Fruit fly (Drosophila melanogaster) whole organism, embryonic: ENCODE measurements around the gene CG31287.

Experiments used
- ATbp ChIP-seq: fragments of 200-800 bp; sonication (Bioruptor generic); optimal IDR thresholded peaks from 2 replicates; lab custom pipeline; 2017; ENCODE audit warnings: missing biosample characterization, mild to moderate bottlenecking, missing genetic modification characterization, missing genetic modification reagents
- CG11093 ChIP-seq: fragments of 200-800 bp; sonication (Bioruptor generic); IDR thresholded peaks from 3 replicates; pipeline ENCODE4 v1.3.6; 2022; ENCODE audit warnings: missing biosample characterization, missing genetic modification characterization
- CG12104 ChIP-seq: fragments of 200-800 bp; sonication (Bioruptor generic); optimal IDR thresholded peaks from 3 replicates; lab custom pipeline; 2016; ENCODE audit warnings: missing biosample characterization, missing genetic modification characterization
- CG14965 ChIP-seq: fragments of 200-800 bp; sonication (Bioruptor generic); optimal IDR thresholded peaks from 2 replicates; lab custom pipeline; 2016; ENCODE audit warnings: missing biosample characterization, missing genetic modification characterization, borderline replicate concordance
- CG17361 ChIP-seq: fragments of 200-800 bp; sonication (Bioruptor generic); IDR thresholded peaks from 3 replicates; pipeline ENCODE4 v1.3.6; 2022; ENCODE audit warnings: missing biosample characterization, missing genetic modification characterization
- CG17568 ChIP-seq: fragments of 200-800 bp; sonication (Bioruptor generic); optimal IDR thresholded peaks from 2 replicates; lab custom pipeline; 2018; ENCODE audit warnings: missing biosample characterization, mild to moderate bottlenecking, missing genetic modification characterization, moderate library complexity
- CG17612 ChIP-seq: fragments of 200-800 bp; sonication (Bioruptor generic); IDR thresholded peaks from 2 replicates; pipeline ENCODE4 v1.3.6; 2022; ENCODE audit warnings: missing biosample characterization, missing genetic modification characterization
- CG1792 ChIP-seq: fragments of 200-800 bp; sonication (Bioruptor generic); optimal IDR thresholded peaks from 2 replicates; lab custom pipeline; 2016; ENCODE audit warnings: missing biosample characterization, missing genetic modification characterization
- CG2129 ChIP-seq: fragments of 200-800 bp; sonication (Bioruptor generic); IDR thresholded peaks from 2 replicates; pipeline ENCODE4 v1.3.6; 2022; ENCODE audit warnings: missing biosample characterization, missing genetic modification characterization; ENCODE audit not compliant: partially characterized antibody
- CG2202 ChIP-seq: fragments of 200-800 bp; sonication (Bioruptor generic); optimal IDR thresholded peaks from 2 replicates; lab custom pipeline; 2018; ENCODE audit warnings: missing biosample characterization, mild to moderate bottlenecking, missing genetic modification characterization
- CG3995 ChIP-seq: fragments of 200-800 bp; sonication (Bioruptor generic); optimal IDR thresholded peaks from 3 replicates; lab custom pipeline; 2016; ENCODE audit warnings: missing biosample characterization, missing genetic modification characterization
- CG4360 ChIP-seq: fragments of 200-800 bp; sonication (Bioruptor generic); IDR thresholded peaks from 2 replicates; pipeline ENCODE4 v1.3.6; 2022; ENCODE audit warnings: missing biosample characterization, missing genetic modification characterization
- CG4617 ChIP-seq: fragments of 200-800 bp; sonication (Bioruptor generic); optimal IDR thresholded peaks from 3 replicates; lab custom pipeline; 2016; ENCODE audit warnings: missing biosample characterization, missing genetic modification characterization, borderline replicate concordance
- CG4854 ChIP-seq: fragments of 200-800 bp; sonication (Bioruptor generic); optimal IDR thresholded peaks from 2 replicates; lab custom pipeline; 2016; ENCODE audit warnings: missing biosample characterization, missing genetic modification characterization, inconsistent platforms
- CG6813 ChIP-seq: fragments of 200-800 bp; sonication (Bioruptor generic); optimal IDR thresholded peaks from 2 replicates; lab custom pipeline; 2017; ENCODE audit warnings: missing biosample characterization, missing genetic modification characterization, mild to moderate bottlenecking, moderate library complexity, missing genetic modification reagents
- CG8290 ChIP-seq, 3 experiments: fragments of 200-800 bp; sonication (Bioruptor generic); optimal IDR thresholded peaks; 2 replicates each; lab custom pipeline; 2016 to 2019; ENCODE audit warnings: missing biosample characterization in 3 of 3, missing genetic modification characterization in 3 of 3, mild to moderate bottlenecking in 2 of 3, moderate library complexity in 1 of 3
- CG9609 ChIP-seq: fragments of 200-800 bp; sonication (Bioruptor generic); optimal IDR thresholded peaks from 3 replicates; lab custom pipeline; 2016; ENCODE audit warnings: missing biosample characterization, missing genetic modification characterization
- CG9876 ChIP-seq: fragments of 200-800 bp; sonication (Bioruptor generic); optimal IDR thresholded peaks from 2 replicates; lab custom pipeline; 2016; ENCODE audit warnings: missing biosample characterization, missing genetic modification characterization
- Dad ChIP-seq: fragments of 200-800 bp; sonication (Bioruptor generic); optimal IDR thresholded peaks from 3 replicates; lab custom pipeline; 2016; ENCODE audit warnings: missing biosample characterization, missing genetic modification characterization
- Dip3 ChIP-seq: fragments of 200-800 bp; sonication (Bioruptor generic); optimal IDR thresholded peaks from 3 replicates; lab custom pipeline; 2016; ENCODE audit warnings: missing biosample characterization, missing genetic modification characterization
- Doc2 ChIP-seq: fragments of 200-800 bp; sonication (Bioruptor generic); IDR thresholded peaks from 2 replicates; pipeline ENCODE4 v1.3.6; 2022; ENCODE audit warnings: missing biosample characterization, missing genetic modification characterization
- Fer2 ChIP-seq: fragments of 200-800 bp; sonication (Bioruptor generic); optimal IDR thresholded peaks from 2 replicates; lab custom pipeline; 2018; ENCODE audit warnings: missing biosample characterization, mild to moderate bottlenecking, missing genetic modification characterization, moderate library complexity
- Gug ChIP-seq: fragments of 200-800 bp; sonication (Bioruptor generic); IDR thresholded peaks from 4 replicates; pipeline ENCODE4 v1.3.6; 2022; ENCODE audit warnings: missing biosample characterization, missing genetic modification characterization
- Hsf ChIP-seq: fragments of 200-800 bp; sonication (Bioruptor generic); optimal IDR thresholded peaks from 3 replicates; lab custom pipeline; 2016; ENCODE audit warnings: missing biosample characterization, missing genetic modification characterization
- NfI ChIP-seq: fragments of 200-800 bp; sonication (Bioruptor generic); optimal IDR thresholded peaks from 3 replicates; lab custom pipeline; 2018; ENCODE audit warnings: missing biosample characterization, mild to moderate bottlenecking, missing genetic modification characterization, moderate library complexity
- Optix ChIP-seq: fragments of 200-800 bp; sonication (Bioruptor generic); IDR thresholded peaks from 3 replicates; pipeline ENCODE4 v1.3.6; 2022; ENCODE audit warnings: missing biosample characterization, missing genetic modification characterization
- Sox100B ChIP-seq: fragments of 200-800 bp; sonication (Bioruptor generic); optimal IDR thresholded peaks from 3 replicates; lab custom pipeline; 2018; ENCODE audit warnings: missing biosample characterization, mild to moderate bottlenecking, missing genetic modification characterization
- ase ChIP-seq: fragments of 200-800 bp; sonication (Bioruptor generic); IDR thresholded peaks from 3 replicates; pipeline ENCODE4 v1.3.6; 2022; ENCODE audit warnings: missing biosample characterization, missing genetic modification characterization
- bigmax ChIP-seq: fragments of 200-800 bp; sonication (Bioruptor generic); optimal IDR thresholded peaks from 2 replicates; lab custom pipeline; 2018; ENCODE audit warnings: missing biosample characterization, mild to moderate bottlenecking, missing genetic modification characterization
- caup ChIP-seq: fragments of 200-800 bp; sonication (Bioruptor generic); optimal IDR thresholded peaks from 3 replicates; lab custom pipeline; 2017; ENCODE audit warnings: missing biosample characterization, mild to moderate bottlenecking, missing genetic modification characterization, moderate library complexity; ENCODE audit not compliant: severe bottlenecking
- chinmo ChIP-seq: fragments of 200-800 bp; sonication (Bioruptor generic); IDR thresholded peaks from 4 replicates; pipeline ENCODE4 v1.3.6; 2022; ENCODE audit warnings: missing biosample characterization, missing genetic modification characterization; ENCODE audit not compliant: partially characterized antibody
- gsb-n ChIP-seq: fragments of 200-800 bp; sonication (Bioruptor generic); optimal IDR thresholded peaks from 3 replicates; lab custom pipeline; 2018; ENCODE audit warnings: missing biosample characterization, mild to moderate bottlenecking, missing genetic modification characterization
- h ChIP-seq: fragments of >200 bp; optimal IDR thresholded peaks from 2 replicates; lab custom pipeline; 2017
- hth ChIP-seq: fragments of >200 bp; optimal IDR thresholded peaks from 2 replicates; lab custom pipeline; 2017; ENCODE audit warnings: inconsistent platforms
- jumu ChIP-seq: fragments of 200-800 bp; sonication (Bioruptor generic); optimal IDR thresholded peaks from 3 replicates; lab custom pipeline; 2016; ENCODE audit warnings: missing biosample characterization, missing genetic modification characterization
- lilli ChIP-seq: fragments of 200-800 bp; sonication (Bioruptor generic); optimal IDR thresholded peaks from 3 replicates; lab custom pipeline; 2016; ENCODE audit warnings: missing biosample characterization, missing genetic modification characterization
- lmd ChIP-seq: fragments of 200-800 bp; sonication (Bioruptor generic); IDR thresholded peaks from 2 replicates; pipeline ENCODE4 v1.3.6; 2022; ENCODE audit warnings: missing biosample characterization, missing genetic modification characterization
- luna ChIP-seq: fragments of 200-800 bp; sonication (Bioruptor generic); optimal IDR thresholded peaks from 2 replicates; lab custom pipeline; 2016; ENCODE audit warnings: missing biosample characterization, missing genetic modification characterization
- odd ChIP-seq: fragments of 200-800 bp; sonication (Bioruptor generic); optimal IDR thresholded peaks from 2 replicates; lab custom pipeline; 2017; ENCODE audit warnings: missing biosample characterization, mild to moderate bottlenecking, missing genetic modification characterization
- p53 ChIP-seq: fragments of 200-800 bp; sonication (Bioruptor generic); optimal IDR thresholded peaks from 2 replicates; lab custom pipeline; 2016; ENCODE audit warnings: missing biosample characterization, missing genetic modification characterization
- pfk ChIP-seq: fragments of 200-800 bp; sonication (Bioruptor generic); optimal IDR thresholded peaks from 2 replicates; lab custom pipeline; 2018; ENCODE audit warnings: missing biosample characterization, mild to moderate bottlenecking, missing genetic modification characterization, moderate library complexity
- pros ChIP-seq: fragments of 200-800 bp; sonication (Bioruptor generic); optimal IDR thresholded peaks from 3 replicates; lab custom pipeline; 2019; ENCODE audit warnings: missing biosample characterization, mild to moderate bottlenecking, missing genetic modification characterization, moderate library complexity
- repo ChIP-seq: fragments of 200-800 bp; sonication (Bioruptor generic); optimal IDR thresholded peaks from 2 replicates; lab custom pipeline; 2016; ENCODE audit warnings: missing biosample characterization, missing genetic modification characterization
- run ChIP-seq: fragments of 200-800 bp; sonication (Bioruptor generic); optimal IDR thresholded peaks from 3 replicates; lab custom pipeline; 2018; ENCODE audit warnings: missing biosample characterization, mild to moderate bottlenecking, missing genetic modification characterization
- stc ChIP-seq: fragments of 200-800 bp; sonication (Bioruptor generic); IDR thresholded peaks from 2 replicates; pipeline ENCODE4 v1.3.6; 2022; ENCODE audit warnings: missing biosample characterization, missing genetic modification characterization
- tll ChIP-seq, 2 experiments: fragments of 200-800 bp in 1 of 2; fragments of >200 bp in 1 of 2; sonication (Bioruptor generic) in 1 of 2; optimal IDR thresholded peaks; 2 replicates each; lab custom pipeline; 2017 to 2019; ENCODE audit warnings: missing biosample characterization in 2 of 2, missing genetic modification characterization in 2 of 2, mild to moderate bottlenecking in 1 of 2, moderate library complexity in 1 of 2
- tna ChIP-seq: fragments of 200-800 bp; sonication (Bioruptor generic); IDR thresholded peaks from 2 replicates; pipeline ENCODE4 v1.3.6; 2022; ENCODE audit warnings: missing biosample characterization, missing genetic modification characterization; ENCODE audit not compliant: partially characterized antibody
- ttk ChIP-seq: fragments of 200-800 bp; sonication (Bioruptor generic); IDR thresholded peaks from 2 replicates; pipeline ENCODE4 v2.1.2; 2022; ENCODE audit warnings: missing biosample characterization, missing genetic modification characterization
- unc-4 ChIP-seq: fragments of 200-800 bp; sonication (Bioruptor generic); IDR thresholded peaks from 2 replicates; pipeline ENCODE4 v1.3.6; 2022; ENCODE audit warnings: missing biosample characterization, missing genetic modification characterization; ENCODE audit not compliant: partially characterized antibody
- usp ChIP-seq: fragments of >200 bp; optimal IDR thresholded peaks from 2 replicates; lab custom pipeline; 2017; ENCODE audit warnings: missing biosample characterization, missing genetic modification characterization
- zf30C ChIP-seq: fragments of 200-800 bp; sonication (Bioruptor generic); optimal IDR thresholded peaks from 3 replicates; lab custom pipeline; 2018; ENCODE audit warnings: missing biosample characterization, mild to moderate bottlenecking, missing genetic modification characterization

Gene CG31287

dm6 chr3R:16242461-16242934 lies 39.3 kb downstream of the CG31287 start (continued):
- no peak for TF ChIP-seq ATbp (GFP tag; lab: Kevin White, UChicago)
- no peak for TF ChIP-seq CG2129
- TF ChIP-seq lmd (GFP tag; lab: Robert Waterston, UW), result no peak
- TF ChIP-seq Fer2 (tag; lab: Kevin White, UChicago), result no peak
- peak; percentile 39 for TF ChIP-seq lilli (GFP tag; lab: Kevin White, UChicago)
- TF ChIP-seq CG8290 (GFP tag; optimal IDR thresholded peaks at IDR 0.05; lab: Kevin White, UChicago), result no peak
- TF ChIP-seq CG8290 (tag; optimal IDR thresholded peaks at IDR 0.05; lab: Kevin White, UChicago), result peak in 1 of 2 experiments; percentile 92
- no peak for TF ChIP-seq p53 (GFP tag; lab: Kevin White, UChicago)
- TF ChIP-seq gsb-n, result peak; percentile 26
- no peak for TF ChIP-seq CG9876 (GFP tag; lab: Kevin White, UChicago)
- no peak for TF ChIP-seq CG17361 (GFP tag; lab: Robert Waterston, UW)
- no peak for TF ChIP-seq CG2202 (tag; lab: Kevin White, UChicago)
- no peak for TF ChIP-seq CG3995 (GFP tag; lab: Kevin White, UChicago)
- TF ChIP-seq zf30C (GFP tag; lab: Kevin White, UChicago), result peak; percentile 29
- no peak for TF ChIP-seq repo (GFP tag; lab: Kevin White, UChicago)
- no peak for TF ChIP-seq Hsf (GFP tag; lab: Kevin White, UChicago)
- TF ChIP-seq caup (GFP tag; lab: Kevin White, UChicago), result peak; percentile 4
- peak; percentile 21 for TF ChIP-seq bigmax
- TF ChIP-seq CG9609 (GFP tag; lab: Kevin White, UChicago), result no peak
- no peak for TF ChIP-seq CG1792 (GFP tag; lab: Kevin White, UChicago)
- TF ChIP-seq tll (GFP tag; optimal IDR thresholded peaks at IDR 0.05; lab: Kevin White, UChicago), result peak in 1 of 2 experiments; percentile 42
- TF ChIP-seq ase (GFP tag; lab: Robert Waterston, UW), result no peak
- no peak for TF ChIP-seq CG12104 (GFP tag; lab: Kevin White, UChicago)
- no peak for TF ChIP-seq hth (lab: Kevin White, UChicago)
- TF ChIP-seq usp (GFP tag; lab: Kevin White, UChicago), result no peak
- TF ChIP-seq CG4617 (GFP tag; lab: Kevin White, UChicago), result no peak
- peak; percentile 14 for TF ChIP-seq jumu (GFP tag; lab: Kevin White, UChicago)
- no peak for TF ChIP-seq Doc2 (GFP tag; lab: Robert Waterston, UW)
- peak; percentile 33 for TF ChIP-seq Dad (GFP tag; lab: Kevin White, UChicago)
- no peak for TF ChIP-seq tna (GFP tag; lab: Robert Waterston, UW)
- peak; percentile 83 for TF ChIP-seq pfk (GFP tag; lab: Kevin White, UChicago)
- no peak for TF ChIP-seq Optix
- no peak for TF ChIP-seq CG14965
- no peak for TF ChIP-seq CG4854 (GFP tag; lab: Kevin White, UChicago)
- TF ChIP-seq CG6813 (GFP tag; lab: Kevin White, UChicago), result peak; percentile 20
- no peak for TF ChIP-seq CG4360 (GFP tag; lab: Robert Waterston, UW)
- no peak for TF ChIP-seq Gug (GFP tag; lab: Robert Waterston, UW)
- no peak for TF ChIP-seq Sox100B
- peak; percentile 95 for TF ChIP-seq pros (GFP tag; lab: Kevin White, UChicago)
- TF ChIP-seq NfI (GFP tag; lab: Kevin White, UChicago), result no peak
- TF ChIP-seq CG11093 (GFP tag; lab: Robert Waterston, UW), result no peak
- TF ChIP-seq ttk (GFP tag; lab: Robert Waterston, UW), result no peak
- no peak for TF ChIP-seq CG17612 (GFP tag; lab: Robert Waterston, UW)
- TF ChIP-seq unc-4, result no peak
- no peak for TF ChIP-seq chinmo (GFP tag; lab: Robert Waterston, UW)
- no peak for TF ChIP-seq stc (GFP tag; lab: Robert Waterston, UW)
- TF ChIP-seq run, result no peak
- TF ChIP-seq odd (GFP tag; lab: Kevin White, UChicago), result peak; percentile 49
- TF ChIP-seq CG17568 (GFP tag; lab: Kevin White, UChicago), result no peak
- no peak for TF ChIP-seq Dip3
- no peak for TF ChIP-seq luna (GFP tag; lab: Kevin White, UChicago)
- no peak for TF ChIP-seq h (lab: Kevin White, UChicago)
